Fruit fly (Drosophila melanogaster): ENCODE data around the gene CG9135.

DNA sequence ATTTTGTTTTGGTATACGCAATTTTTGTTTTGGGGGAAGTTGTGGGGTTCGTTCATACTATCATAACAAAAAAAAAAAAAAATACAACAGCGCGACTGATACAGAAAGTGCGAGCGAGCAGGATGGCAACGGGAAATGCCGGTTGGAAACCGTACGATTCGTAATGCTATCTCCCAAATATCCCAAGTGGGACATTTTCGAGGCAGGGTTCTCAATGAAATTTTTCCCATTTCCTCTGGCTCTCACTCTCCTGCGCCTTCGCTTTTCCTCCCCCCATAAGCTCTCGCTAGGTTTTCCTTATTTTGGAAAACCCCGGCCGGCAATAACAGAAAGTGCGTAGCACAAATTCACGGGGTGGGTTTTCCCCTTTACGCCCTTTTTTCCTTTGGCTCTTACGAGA is 41.7 kb downstream of the CG9135 start:
- TF ChIP-seq pnt (GFP tag; optimal IDR thresholded peaks at IDR 0.05), result no peak
- no peak for TF ChIP-seq CG6813 (GFP tag; optimal IDR thresholded peaks at IDR 0.05)
- TF ChIP-seq CG10321 (GFP tag; IDR thresholded peaks at IDR 0.05), result no peak
- 0 out of 3 replicates have a peak, but pooled peaks have one; percentile 40 for TF ChIP-seq gce (GFP tag; IDR thresholded peaks at IDR 0.05)
- TF ChIP-seq CG15479 (GFP tag; optimal IDR thresholded peaks at IDR 0.05), result no peak
- TF ChIP-seq Chrac-16 (GFP tag; optimal IDR thresholded peaks at IDR 0.05), result no peak
- no peak for TF ChIP-seq CG5953 (GFP tag; IDR thresholded peaks at IDR 0.05)
- TF ChIP-seq CG8944 (GFP tag; optimal IDR thresholded peaks at IDR 0.05), result no peak
- TF ChIP-seq tio (GFP tag; optimal IDR thresholded peaks at IDR 0.05), result no peak
- TF ChIP-seq Ets65A (GFP tag), result no peak
- no peak for TF ChIP-seq CG7745 (tag; optimal IDR thresholded peaks at IDR 0.05)
- TF ChIP-seq CG6854 (GFP tag; optimal IDR thresholded peaks at IDR 0.05), result no peak
- TF ChIP-seq chm (GFP tag; IDR thresholded peaks at IDR 0.05), result peak; percentile 57
- no peak for TF ChIP-seq CG30020 (tag; optimal IDR thresholded peaks at IDR 0.05)
